Worm (Caenorhabditis elegans) whole organism, mixed stage, embryonic: ENCODE measurements around the gene T08B6.1.

Experiments
- elt-3 ChIP-seq: fragments of 150-350 bp; optimal IDR thresholded peaks from 2 replicates; lab custom pipeline; 2014; ENCODE audit warnings: missing biosample characterization, missing genetic modification characterization
- lin-13 ChIP-seq: fragments of 150-350 bp; optimal IDR thresholded peaks from 2 replicates; lab custom pipeline; 2014; ENCODE audit warnings: missing biosample characterization, missing genetic modification characterization
- nhr-76 ChIP-seq: sonication (generic microtip); optimal IDR thresholded peaks from 2 replicates; lab custom pipeline; 2017; ENCODE audit warnings: missing biosample characterization, missing genetic modification characterization
- pha-4 ChIP-seq: fragments of 150-350 bp; optimal IDR thresholded peaks from 2 replicates; lab custom pipeline; 2018; ENCODE audit warnings: missing biosample characterization, missing genetic modification reagents, missing genetic modification characterization
- unc-62 ChIP-seq: fragments of 150-350 bp; optimal IDR thresholded peaks from 2 replicates; lab custom pipeline; 2014; ENCODE audit warnings: missing biosample characterization, missing genetic modification reagents, missing genetic modification characterization

ce11 chrIV:4870546-4870945 lies 16.6 kb downstream of the T08B6.1 start, which contains the start of gene str-175:
- no peak for TF ChIP-seq elt-3 (tag; lab: Kevin White, UChicago)
- TF ChIP-seq nhr-76 (tag; lab: Kevin White, UChicago), result no peak
- no peak for TF ChIP-seq unc-62 (GFP tag; lab: Kevin White, UChicago)
- no peak for TF ChIP-seq lin-13 (tag; lab: Kevin White, UChicago)
- no peak for TF ChIP-seq pha-4 (tag; lab: Kevin White, UChicago)
